Fruit fly (Drosophila melanogaster) whole organism, wandering third instar larva: Measurements from ENCODE around the gene CG6026.
A peak's percentile ranks its signal among the peaks of the same experiment; 100 is the strongest.

Experiments
- Abd-B ChIP-seq: fragments of >200 bp; optimal IDR thresholded peaks from 2 replicates; lab custom pipeline; 2017; ENCODE audit warnings: missing biosample characterization, missing genetic modification characterization
- CG32264 ChIP-seq: fragments of 200-800 bp; sonication (Bioruptor generic); optimal IDR thresholded peaks from 2 replicates; lab custom pipeline; 2016; ENCODE audit warnings: missing biosample characterization, missing genetic modification characterization
- CG9705 ChIP-seq: fragments of 200-800 bp; sonication (Bioruptor generic); optimal IDR thresholded peaks from 2 replicates; lab custom pipeline; 2018; ENCODE audit warnings: missing biosample characterization, mild to moderate bottlenecking, missing genetic modification characterization
- CrebA ChIP-seq: fragments of 200-800 bp; sonication (Bioruptor generic); optimal IDR thresholded peaks from 2 replicates; lab custom pipeline; 2016; ENCODE audit warnings: missing biosample characterization, mild to moderate bottlenecking, missing genetic modification characterization, borderline replicate concordance
- Dfd ChIP-seq: fragments of >200 bp; optimal IDR thresholded peaks from 2 replicates; lab custom pipeline; 2017; ENCODE audit warnings: missing biosample characterization, missing genetic modification characterization
- Dif ChIP-seq: fragments of 200-275, 200-300 bp; sonication (Bioruptor generic); optimal IDR thresholded peaks from 2 replicates; lab custom pipeline; 2018; ENCODE audit warnings: missing biosample characterization, missing genetic modification characterization; ENCODE audit not compliant: partially characterized antibody
- GATAd ChIP-seq: sonication (Bioruptor generic); optimal IDR thresholded peaks from 2 replicates; lab custom pipeline; 2016; ENCODE audit warnings: missing biosample characterization, missing genetic modification characterization
- HLH106 ChIP-seq: fragments of 200-800 bp; optimal IDR thresholded peaks from 3 replicates; lab custom pipeline; 2019; ENCODE audit warnings: missing biosample characterization, mild to moderate bottlenecking, missing genetic modification characterization, moderate library complexity
- Hnf4 ChIP-seq: fragments of 200-800 bp; sonication (Bioruptor generic); optimal IDR thresholded peaks from 2 replicates; lab custom pipeline; 2016; ENCODE audit warnings: missing biosample characterization, mild to moderate bottlenecking, missing genetic modification characterization
- Hr78 ChIP-seq: fragments of >200 bp; optimal IDR thresholded peaks from 2 replicates; lab custom pipeline; 2017; ENCODE audit warnings: missing biosample characterization, missing genetic modification characterization
- Hr83 ChIP-seq: fragments of 200-300 bp; sonication (Bioruptor generic); optimal IDR thresholded peaks from 2 replicates; lab custom pipeline; 2016; ENCODE audit warnings: missing biosample characterization, mild to moderate bottlenecking, missing genetic modification characterization, moderate library complexity; ENCODE audit not compliant: poor library complexity, severe bottlenecking
- Jra ChIP-seq: sonication (Bioruptor generic); optimal IDR thresholded peaks from 2 replicates; lab custom pipeline; 2016; ENCODE audit warnings: missing biosample characterization, missing genetic modification characterization
- Mio ChIP-seq: sonication (Bioruptor generic); optimal IDR thresholded peaks from 2 replicates; lab custom pipeline; 2016; ENCODE audit warnings: missing biosample characterization, missing genetic modification characterization
- Myc ChIP-seq: fragments of >200 bp; optimal IDR thresholded peaks from 2 replicates; lab custom pipeline; 2017
- N ChIP-seq: fragments of >200 bp; optimal IDR thresholded peaks from 2 replicates; lab custom pipeline; 2018; ENCODE audit warnings: missing biosample characterization, missing external identifiers, missing genetic modification characterization
- OdsH ChIP-seq: fragments of 200-800 bp; sonication (Bioruptor generic); optimal IDR thresholded peaks from 2 replicates; lab custom pipeline; 2016; ENCODE audit warnings: missing biosample characterization, mild to moderate bottlenecking, missing genetic modification characterization
- Rel ChIP-seq, 2 experiments: fragments of 200-800 bp; sonication (Bioruptor generic) in 1 of 2; optimal IDR thresholded peaks; 2 replicates in 1 of 2; 3 replicates in 1 of 2; lab custom pipeline; 2016 to 2019; ENCODE audit warnings: mild to moderate bottlenecking in 2 of 2, missing biosample characterization in 2 of 2, missing genetic modification characterization in 2 of 2, moderate library complexity in 1 of 2
- Sp1 ChIP-seq: fragments of 200-800 bp; sonication (Bioruptor generic); optimal IDR thresholded peaks from 3 replicates; lab custom pipeline; 2019; ENCODE audit warnings: missing biosample characterization, mild to moderate bottlenecking, missing genetic modification characterization, moderate library complexity
- Vsx2 ChIP-seq: fragments of 200-300, 225-300 bp; sonication (Bioruptor generic); optimal IDR thresholded peaks from 2 replicates; lab custom pipeline; 2018; ENCODE audit warnings: missing biosample characterization, missing genetic modification characterization; ENCODE audit not compliant: partially characterized antibody
- br ChIP-seq: fragments of 200-800 bp; sonication (Bioruptor generic); optimal IDR thresholded peaks from 2 replicates; lab custom pipeline; 2016; ENCODE audit warnings: missing biosample characterization, missing genetic modification characterization
- brk ChIP-seq: fragments of 200-800 bp; sonication (Bioruptor generic); optimal IDR thresholded peaks from 2 replicates; lab custom pipeline; 2016; ENCODE audit warnings: missing biosample characterization, mild to moderate bottlenecking, missing genetic modification characterization
- dl ChIP-seq, 2 experiments: fragments of 175-275, 200-275 bp in 1 of 2; fragments of 200-275 bp in 1 of 2; sonication (Bioruptor generic); optimal IDR thresholded peaks; lab custom pipeline; 2018; ENCODE audit warnings: mild to moderate bottlenecking in 2 of 2, missing biosample characterization in 2 of 2, missing genetic modification characterization in 2 of 2, moderate library complexity in 2 of 2; ENCODE audit not compliant: partially characterized antibody in 2 of 2, insufficient read depth in 1 of 2
- dmrt93B ChIP-seq: fragments of 200-800 bp; sonication (Bioruptor generic); optimal IDR thresholded peaks from 2 replicates; lab custom pipeline; 2018; ENCODE audit warnings: missing biosample characterization, mild to moderate bottlenecking, missing genetic modification characterization
- dsf ChIP-seq: sonication (Bioruptor generic); optimal IDR thresholded peaks from 2 replicates; lab custom pipeline; 2016; ENCODE audit warnings: missing biosample characterization, missing genetic modification characterization, borderline replicate concordance
- ey ChIP-seq: fragments of 200-800 bp; sonication (Bioruptor generic); optimal IDR thresholded peaks from 2 replicates; lab custom pipeline; 2016; ENCODE audit warnings: missing biosample characterization, missing genetic modification characterization
- foxo ChIP-seq, 2 experiments: fragments of 200-800 bp; sonication (Bioruptor generic); optimal IDR thresholded peaks; 2 replicates in 1 of 2; 3 replicates in 1 of 2; lab custom pipeline; 2016 to 2017; ENCODE audit warnings: missing biosample characterization in 2 of 2, missing genetic modification characterization in 2 of 2
- fru ChIP-seq: fragments of 200-800 bp; sonication (Bioruptor generic); optimal IDR thresholded peaks from 3 replicates; lab custom pipeline; 2016; ENCODE audit warnings: missing biosample characterization, mild to moderate bottlenecking, missing genetic modification characterization
- h ChIP-seq: fragments of 200-800 bp; sonication (Bioruptor generic); optimal IDR thresholded peaks from 3 replicates; lab custom pipeline; 2016; ENCODE audit warnings: missing biosample characterization, mild to moderate bottlenecking, missing genetic modification characterization
- jim ChIP-seq: fragments of 175-275, 200-325 bp; sonication (Bioruptor generic); optimal IDR thresholded peaks from 2 replicates; lab custom pipeline; 2016; ENCODE audit warnings: missing biosample characterization, mild to moderate bottlenecking, missing genetic modification characterization
- lola ChIP-seq: fragments of >200 bp; optimal IDR thresholded peaks from 2 replicates; lab custom pipeline; 2017; ENCODE audit warnings: missing biosample characterization, missing genetic modification characterization
- pan ChIP-seq: fragments of >200 bp; optimal IDR thresholded peaks from 2 replicates; lab custom pipeline; 2017
- psq ChIP-seq: fragments of 200-800 bp; sonication (Bioruptor generic); optimal IDR thresholded peaks from 3 replicates; lab custom pipeline; 2017; ENCODE audit warnings: missing biosample characterization, mild to moderate bottlenecking, missing genetic modification characterization, moderate library complexity
- rgr ChIP-seq: fragments of 200-800 bp; sonication (Bioruptor generic); optimal IDR thresholded peaks from 3 replicates; lab custom pipeline; 2016; ENCODE audit warnings: missing biosample characterization, mild to moderate bottlenecking, missing genetic modification characterization
- sage ChIP-seq: fragments of 200-800 bp; sonication (Bioruptor generic); optimal IDR thresholded peaks from 2 replicates; lab custom pipeline; 2016; ENCODE audit warnings: missing biosample characterization, mild to moderate bottlenecking, missing genetic modification characterization
- sv ChIP-seq: fragments of 200-800 bp; sonication (Bioruptor generic); optimal IDR thresholded peaks from 3 replicates; lab custom pipeline; 2016; ENCODE audit warnings: missing biosample characterization, missing genetic modification characterization
- tai ChIP-seq: sonication (Bioruptor generic); optimal IDR thresholded peaks from 2 replicates; lab custom pipeline; 2016; ENCODE audit warnings: missing biosample characterization, missing genetic modification characterization
- usp ChIP-seq: fragments of >200 bp; optimal IDR thresholded peaks from 2 replicates; lab custom pipeline; 2017; ENCODE audit warnings: missing biosample characterization, missing genetic modification characterization
- woc ChIP-seq: sonication (Bioruptor generic); optimal IDR thresholded peaks from 2 replicates; lab custom pipeline; 2016; ENCODE audit warnings: missing biosample characterization, mild to moderate bottlenecking, missing genetic modification characterization

Gene CG6026

DNA sequence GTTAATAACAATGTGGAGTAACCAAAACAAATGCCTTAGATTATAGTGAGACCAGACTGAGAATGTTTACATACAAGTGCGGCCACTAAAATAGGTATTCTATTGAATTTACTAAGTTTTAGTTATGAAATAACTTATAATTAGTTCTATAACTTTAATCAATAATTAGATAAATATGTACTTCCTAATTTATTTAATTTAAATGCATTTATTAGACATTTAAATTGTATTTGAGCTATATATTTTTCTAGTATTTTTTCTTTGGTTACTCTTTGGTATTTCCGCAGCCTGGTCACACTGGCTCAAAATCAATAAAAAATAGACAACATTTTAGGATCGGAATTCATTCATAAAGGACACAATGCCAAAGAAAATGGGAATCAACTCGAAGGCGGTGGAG is 2.1 kb upstream of the CG6026 start, which contains the start of the genes Prp18 and CG6013:
Prp18 (minus strand) TSS at position 62 of the 400 bp plus-strand sequence.
CG6013 (plus strand) TSS at position 294 of the 400 bp plus-strand sequence.
- TF ChIP-seq Hr83 (GFP tag; lab: Kevin White, UChicago) (no peak), usp (GFP tag; lab: Kevin White, UChicago) (no peak), Rel (GFP tag; optimal IDR thresholded peaks at IDR 0.05; lab: Kevin White, UChicago) (no peak), Rel (tag; optimal IDR thresholded peaks at IDR 0.05; lab: Kevin White, UChicago) (peak; percentile 19), sage (no peak), Dif (GFP tag; lab: Kevin White, UChicago) (no peak), tai (GFP tag; lab: Kevin White, UChicago) (no peak), fru (GFP tag; lab: Kevin White, UChicago) (no peak), OdsH (GFP tag; lab: Kevin White, UChicago) (peak; percentile 29), lola (GFP tag; lab: Kevin White, UChicago) (no peak), Myc (no peak), ey (GFP tag; lab: Kevin White, UChicago) (no peak), Dfd (GFP tag; lab: Kevin White, UChicago) (no peak), pan (no peak), Jra (GFP tag; lab: Kevin White, UChicago) (no peak), Mio (GFP tag; lab: Kevin White, UChicago) (no peak), N (GFP tag; lab: Kevin White, UChicago) (no peak), rgr (GFP tag; lab: Kevin White, UChicago) (peak; percentile 33), dmrt93B (GFP tag; lab: Kevin White, UChicago) (peak; percentile 45), jim (GFP tag; lab: Kevin White, UChicago) (no peak), br (GFP tag; lab: Kevin White, UChicago) (no peak), h (GFP tag; lab: Kevin White, UChicago) (no peak), foxo (GFP tag; optimal IDR thresholded peaks at IDR 0.05; lab: Kevin White, UChicago) (peak in 1 of 2 experiments; percentile 54), CrebA (GFP tag; lab: Kevin White, UChicago) (no peak), Vsx2 (GFP tag; lab: Kevin White, UChicago) (no peak), dsf (GFP tag; lab: Kevin White, UChicago) (no peak), woc (GFP tag; lab: Kevin White, UChicago) (no peak), dl (GFP tag; optimal IDR thresholded peaks at IDR 0.05; lab: Kevin White, UChicago; ENCODE audit: insufficient read depth in 1 of 2, partially characterized antibody in 2 of 2) (no peak), Hr78 (GFP tag; lab: Kevin White, UChicago) (no peak), CG9705 (GFP tag; lab: Kevin White, UChicago) (no peak), CG32264 (GFP tag; lab: Kevin White, UChicago) (no peak), GATAd (GFP tag; lab: Kevin White, UChicago) (no peak), HLH106 (tag; lab: Kevin White, UChicago) (peak; percentile 75), sv (GFP tag; lab: Kevin White, UChicago) (no peak), brk (no peak), Abd-B (GFP tag; lab: Kevin White, UChicago) (no peak), psq (GFP tag; lab: Kevin White, UChicago) (peak; percentile 42), Sp1 (GFP tag; lab: Kevin White, UChicago) (peak; percentile 68), Hnf4 (GFP tag; lab: Kevin White, UChicago) (no peak)

DNA sequence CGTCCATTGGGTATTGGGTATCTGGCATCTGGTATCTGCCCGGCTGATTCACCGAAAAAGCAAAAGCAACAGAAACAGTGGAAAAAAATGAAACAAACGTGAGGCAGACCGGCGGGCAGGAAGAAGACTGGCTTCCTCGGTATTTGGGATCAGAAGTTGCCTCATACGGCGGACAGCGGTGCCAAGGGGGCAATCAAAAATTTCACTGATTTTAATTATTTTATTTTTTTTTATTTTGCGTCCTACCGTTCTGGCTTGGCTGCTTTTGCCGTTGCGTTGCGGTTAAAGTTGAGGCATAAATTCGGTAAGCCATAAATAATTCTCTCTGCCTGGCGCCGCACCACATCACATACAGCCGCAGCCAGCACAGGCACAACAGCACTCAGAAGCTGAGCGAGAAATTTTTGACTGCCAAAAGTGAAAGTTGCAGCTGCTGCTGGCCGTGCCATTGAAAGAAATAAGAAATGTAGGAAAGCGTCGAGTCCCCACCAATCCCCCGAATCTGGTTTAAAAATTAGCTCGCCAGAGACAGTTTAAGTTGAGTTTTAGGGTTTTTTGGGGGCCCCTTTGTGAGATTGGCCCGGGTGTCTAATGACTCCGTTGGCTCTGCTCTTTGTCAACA is 3.3 kb downstream of the CG6026 start:
- TF ChIP-seq br (GFP tag; lab: Kevin White, UChicago) (no peak), fru (GFP tag; lab: Kevin White, UChicago) (no peak), Jra (GFP tag; lab: Kevin White, UChicago) (no peak), Mio (GFP tag; lab: Kevin White, UChicago) (no peak), rgr (GFP tag; lab: Kevin White, UChicago) (no peak), Vsx2 (GFP tag; lab: Kevin White, UChicago) (no peak), Myc (no peak), Dif (GFP tag; lab: Kevin White, UChicago) (no peak)
